Fruit fly (Drosophila melanogaster) whole organism, wandering third instar larva: ENCODE results near the gene CG42305.

Source experiments
- Dfd ChIP-seq: fragments of >200 bp; optimal IDR thresholded peaks from 2 replicates; lab custom pipeline; 2017; ENCODE audit warnings: missing biosample characterization, missing genetic modification characterization
- Jra ChIP-seq: sonication (Bioruptor generic); optimal IDR thresholded peaks from 2 replicates; lab custom pipeline; 2016; ENCODE audit warnings: missing biosample characterization, missing genetic modification characterization
- Mio ChIP-seq: sonication (Bioruptor generic); optimal IDR thresholded peaks from 2 replicates; lab custom pipeline; 2016; ENCODE audit warnings: missing biosample characterization, missing genetic modification characterization
- br ChIP-seq: fragments of 200-800 bp; sonication (Bioruptor generic); optimal IDR thresholded peaks from 2 replicates; lab custom pipeline; 2016; ENCODE audit warnings: missing biosample characterization, missing genetic modification characterization
- brk ChIP-seq: fragments of 200-800 bp; sonication (Bioruptor generic); optimal IDR thresholded peaks from 2 replicates; lab custom pipeline; 2016; ENCODE audit warnings: missing biosample characterization, mild to moderate bottlenecking, missing genetic modification characterization
- ey ChIP-seq: fragments of 200-800 bp; sonication (Bioruptor generic); optimal IDR thresholded peaks from 2 replicates; lab custom pipeline; 2016; ENCODE audit warnings: missing biosample characterization, missing genetic modification characterization
- pan ChIP-seq: fragments of >200 bp; optimal IDR thresholded peaks from 2 replicates; lab custom pipeline; 2017
- psq ChIP-seq: fragments of 200-800 bp; sonication (Bioruptor generic); optimal IDR thresholded peaks from 3 replicates; lab custom pipeline; 2017; ENCODE audit warnings: missing biosample characterization, mild to moderate bottlenecking, missing genetic modification characterization, moderate library complexity
- sv ChIP-seq: fragments of 200-800 bp; sonication (Bioruptor generic); optimal IDR thresholded peaks from 3 replicates; lab custom pipeline; 2016; ENCODE audit warnings: missing biosample characterization, missing genetic modification characterization
- usp ChIP-seq: fragments of >200 bp; optimal IDR thresholded peaks from 2 replicates; lab custom pipeline; 2017; ENCODE audit warnings: missing biosample characterization, missing genetic modification characterization
- woc ChIP-seq: sonication (Bioruptor generic); optimal IDR thresholded peaks from 2 replicates; lab custom pipeline; 2016; ENCODE audit warnings: missing biosample characterization, mild to moderate bottlenecking, missing genetic modification characterization

dm6 chr2L:18812348-18812747 is at the start of gene CG42305, which contains the start of gene CG17325:
- TF ChIP-seq pan (lab: Kevin White, UChicago), result no peak
- TF ChIP-seq Jra, result no peak
- no peak for TF ChIP-seq woc
- no peak for TF ChIP-seq sv (GFP tag; lab: Kevin White, UChicago)
- TF ChIP-seq Mio, result no peak
- TF ChIP-seq brk (GFP tag; lab: Kevin White, UChicago), result no peak
- TF ChIP-seq ey (GFP tag; lab: Kevin White, UChicago), result no peak
- TF ChIP-seq psq (GFP tag; lab: Kevin White, UChicago), result no peak
- TF ChIP-seq Dfd, result no peak
- no peak for TF ChIP-seq br (GFP tag; lab: Kevin White, UChicago)
- TF ChIP-seq usp, result no peak
